Worm (Caenorhabditis elegans) whole organism, young adult: ENCODE data around the gene sel-1.

ENCODE experiments used
- bed-2 ChIP-seq: fragments of 200-800 bp; sonication (Bioruptor generic); IDR thresholded peaks from 2 replicates; pipeline ENCODE4 v1.3.6; 2022; ENCODE audit warnings: missing genetic modification reagents, missing genetic modification characterization, missing compliant biosample characterization
- ceh-27 ChIP-seq: fragments of 200-800 bp; sonication (Bioruptor generic); optimal IDR thresholded peaks from 2 replicates; lab custom pipeline; 2018; ENCODE audit warnings: mild to moderate bottlenecking, missing genetic modification characterization, moderate library complexity, missing compliant biosample characterization
- lsy-27 ChIP-seq: sonication (generic microtip); optimal IDR thresholded peaks from 2 replicates; lab custom pipeline; 2017; ENCODE audit warnings: missing genetic modification characterization, mild to moderate bottlenecking, missing compliant biosample characterization, antibody characterized with exemption, missing genotype, borderline replicate concordance; ENCODE audit not compliant: insufficient read depth
- pha-4 ChIP-seq: fragments of 150-350 bp; sonication (generic microtip); optimal IDR thresholded peaks from 2 replicates; lab custom pipeline; 2014; ENCODE audit warnings: missing biosample characterization, missing genetic modification reagents, missing genetic modification characterization
- tlf-1 ChIP-seq: fragments of 200-800 bp; sonication (Bioruptor generic); optimal IDR thresholded peaks from 2 replicates; lab custom pipeline; 2018; ENCODE audit warnings: mild to moderate bottlenecking, missing genetic modification characterization, missing compliant biosample characterization
- ztf-18 ChIP-seq: sonication (generic microtip); optimal IDR thresholded peaks from 2 replicates; lab custom pipeline; 2016; ENCODE audit warnings: missing genotype, mild to moderate bottlenecking, missing genetic modification characterization, missing compliant biosample characterization
- ztf-6 ChIP-seq: fragments of 200-800 bp; sonication (Bioruptor generic); IDR thresholded peaks from 2 replicates; pipeline ENCODE4 v1.3.6; 2022; ENCODE audit warnings: missing genetic modification reagents, missing genetic modification characterization, missing compliant biosample characterization

- no peak for TF ChIP-seq tlf-1 (GFP tag; lab: Kevin White, UChicago)
- TF ChIP-seq lsy-27 (tag; lab: Kevin White, UChicago), result no peak
- no peak for TF ChIP-seq bed-2 (GFP tag; lab: Robert Waterston, UW)
- TF ChIP-seq ztf-18 (tag; lab: Kevin White, UChicago), result no peak
- TF ChIP-seq pha-4 (tag; lab: Kevin White, UChicago), result no peak
- no peak for TF ChIP-seq ceh-27 (GFP tag; lab: Kevin White, UChicago)
- TF ChIP-seq ztf-6 (GFP tag; lab: Robert Waterston, UW), result no peak
Observed at ce11 chrV:12550755-12551154, 9.8 kb upstream of the sel-1 start.
